Fruit fly (Drosophila melanogaster): ENCODE data around the gene to.

to gene

dm6 chr3R:25193726-25194204 lies 46.2 kb upstream of the to start, which contains the start of gene lobo (continued):
- TF ChIP-seq ssp (GFP tag; IDR thresholded peaks at IDR 0.05), result no peak
- peak; percentile 50 for TF ChIP-seq tio (GFP tag; optimal IDR thresholded peaks at IDR 0.05)
- no peak for TF ChIP-seq Lpt (GFP tag; optimal IDR thresholded peaks at IDR 0.05)
- TF ChIP-seq Eip74EF (GFP tag; optimal IDR thresholded peaks at IDR 0.05), result peak; percentile 35 to 73
- TF ChIP-seq ara (GFP tag; IDR thresholded peaks at IDR 0.05), result no peak
- TF ChIP-seq CG4854 (GFP tag; optimal IDR thresholded peaks at IDR 0.05), result peak; percentile 44
- peak; percentile 14 for TF ChIP-seq bigmax (GFP tag; optimal IDR thresholded peaks at IDR 0.05)
- peak; percentile 14 for TF ChIP-seq oc (tag; optimal IDR thresholded peaks at IDR 0.05)
- peak; percentile 44; the same call in 1 of the 2 replicates for TF ChIP-seq CG10321 (GFP tag; IDR thresholded peaks at IDR 0.05)
- TF ChIP-seq tup (GFP tag; optimal IDR thresholded peaks at IDR 0.05), result no peak
- peak; percentile 64 for TF ChIP-seq CG2116 (GFP tag; optimal IDR thresholded peaks at IDR 0.05)
- no peak for TF ChIP-seq cad (GFP tag; optimal IDR thresholded peaks at IDR 0.05)
- peak; percentile 61 for TF ChIP-seq CG17829 (tag; optimal IDR thresholded peaks at IDR 0.05)
- TF ChIP-seq Opbp (GFP tag; IDR thresholded peaks at IDR 0.05; ENCODE audit: partially characterized antibody), result no peak
- peak; percentile 47 for TF ChIP-seq Dek (tag; optimal IDR thresholded peaks at IDR 0.05)
- peak; percentile 47 for TF ChIP-seq D19B (GFP tag; optimal IDR thresholded peaks at IDR 0.05)
- TF ChIP-seq CG4360 (GFP tag; IDR thresholded peaks at IDR 0.05), result no peak
- no peak for TF ChIP-seq NC2α (GFP tag; optimal IDR thresholded peaks at IDR 0.05)
- TF ChIP-seq chif (GFP tag; optimal IDR thresholded peaks at IDR 0.05), result peak; percentile 56 to 69
- no peak for TF ChIP-seq klu (GFP tag; IDR thresholded peaks at IDR 0.05)
- no peak for TF ChIP-seq dan (GFP tag; IDR thresholded peaks at IDR 0.05)
- TF ChIP-seq CG14710 (tag; optimal IDR thresholded peaks at IDR 0.05), result peak; percentile 69
- TF ChIP-seq tna (GFP tag; IDR thresholded peaks at IDR 0.05; ENCODE audit: partially characterized antibody), result no peak
- TF ChIP-seq ewg (GFP tag; optimal IDR thresholded peaks at IDR 0.05), result peak; percentile 61
- TF ChIP-seq ERR (GFP tag; optimal IDR thresholded peaks at IDR 0.05), result peak; percentile 12
- TF ChIP-seq kni (GFP tag; optimal IDR thresholded peaks at IDR 0.05), result peak; percentile 10
- TF ChIP-seq Ptx1 (GFP tag; IDR thresholded peaks at IDR 0.05), result peak; percentile 42; the same call in 1 of the 2 replicates
- TF ChIP-seq toy (GFP tag; IDR thresholded peaks at IDR 0.05), result no peak
- TF ChIP-seq CoRest (tag; optimal IDR thresholded peaks at IDR 0.05), result peak; percentile 83
- peak; percentile 62 for TF ChIP-seq CHES-1-like (GFP tag; optimal IDR thresholded peaks at IDR 0.05)
- no peak for TF ChIP-seq nom (GFP tag; optimal IDR thresholded peaks at IDR 0.05)
- peak; percentile 16 for TF ChIP-seq BEAF-32 (GFP tag; optimal IDR thresholded peaks at IDR 0.05)
- no peak for TF ChIP-seq CG15269 (tag; optimal IDR thresholded peaks at IDR 0.05)
- TF ChIP-seq CG10543 (GFP tag; optimal IDR thresholded peaks at IDR 0.05), result peak; percentile 18
- TF ChIP-seq CG12942 (GFP tag; optimal IDR thresholded peaks at IDR 0.05), result no peak
- peak; percentile 73 for TF ChIP-seq B-H2 (GFP tag; optimal IDR thresholded peaks at IDR 0.05)
- no peak for TF ChIP-seq ash1 (GFP tag; optimal IDR thresholded peaks at IDR 0.05)
- TF ChIP-seq H2.0 (GFP tag; IDR thresholded peaks at IDR 0.05), result peak; percentile 54
- TF ChIP-seq Pdp1 (GFP tag; optimal IDR thresholded peaks at IDR 0.05), result peak; percentile 39 to 61
- TF ChIP-seq Nf-YB (GFP tag; optimal IDR thresholded peaks at IDR 0.05), result peak; percentile 60
- peak; percentile 39 for TF ChIP-seq CG30403 (GFP tag; optimal IDR thresholded peaks at IDR 0.05)
- peak; percentile 38; the same call in 1 of the 2 replicates for TF ChIP-seq CG31224 (GFP tag; IDR thresholded peaks at IDR 0.05)
- no peak for TF ChIP-seq fd64A (GFP tag; optimal IDR thresholded peaks at IDR 0.05)
- TF ChIP-seq CG9876 (GFP tag; optimal IDR thresholded peaks at IDR 0.05), result peak; percentile 64
- TF ChIP-seq CG11504 (tag; optimal IDR thresholded peaks at IDR 0.05), result peak; percentile 60
- peak; percentile 35 for TF ChIP-seq az2 (GFP tag; optimal IDR thresholded peaks at IDR 0.05)
- TF ChIP-seq hb (GFP tag; IDR thresholded peaks at IDR 0.05; ENCODE audit: partially characterized antibody), result no peak
- TF ChIP-seq cwo (GFP tag; optimal IDR thresholded peaks at IDR 0.05), result no peak
- peak; percentile 12 for TF ChIP-seq CG4617 (GFP tag; optimal IDR thresholded peaks at IDR 0.05; ENCODE audit: borderline replicate concordance)

Measured in whole organism, embryonic.